Worm (Caenorhabditis elegans) whole organism, L4 larva: ENCODE results near the gene W07E11.1.

ENCODE experiments used
- F26F4.8 ChIP-seq: fragments of 200-800 bp; sonication (Bioruptor generic); conservative IDR thresholded peaks from 2 replicates; pipeline ENCODE4 v1.3.6; 2022; ENCODE audit warnings: missing genetic modification characterization, missing compliant biosample characterization
- F49E8.2 ChIP-seq: sonication (generic microtip); optimal IDR thresholded peaks from 2 replicates; lab custom pipeline; 2016; ENCODE audit warnings: missing compliant biosample characterization, mild to moderate bottlenecking, missing genetic modification characterization, borderline replicate concordance
- R02D3.7 ChIP-seq: fragments of 150-350 bp; sonication (generic microtip); optimal IDR thresholded peaks from 3 replicates; lab custom pipeline; 2014; ENCODE audit warnings: missing biosample characterization, missing genetic modification characterization
- Y105C5A.15 ChIP-seq: fragments of 200-800 bp; sonication (Bioruptor generic); IDR thresholded peaks from 2 replicates; pipeline ENCODE4 v1.3.6; 2022; ENCODE audit warnings: missing genetic modification characterization, missing compliant biosample characterization
- Y75B8A.6 ChIP-seq: fragments of 200-800 bp; sonication (Bioruptor generic); IDR thresholded peaks from 2 replicates; pipeline ENCODE4 v1.3.6; 2022; ENCODE audit warnings: missing genetic modification reagents, missing genetic modification characterization, missing compliant biosample characterization
- attf-4 ChIP-seq: sonication (generic microtip); optimal IDR thresholded peaks from 3 replicates; lab custom pipeline; 2017; ENCODE audit warnings: missing biosample characterization, missing genetic modification characterization
- daf-16 ChIP-seq, 3 experiments: sonication (generic microtip); optimal IDR thresholded peaks; 2 replicates each; lab custom pipeline; 2016 to 2017; ENCODE audit warnings: missing genetic modification characterization in 3 of 3, missing genetic modification reagents in 3 of 3, mild to moderate bottlenecking in 2 of 3, missing compliant biosample characterization in 2 of 3, missing biosample characterization in 1 of 3, moderate library complexity in 1 of 3
- daf-19 ChIP-seq: fragments of 200-800 bp; sonication (Bioruptor generic); conservative IDR thresholded peaks from 2 replicates; pipeline ENCODE4 v1.3.6; 2022; ENCODE audit warnings: missing genetic modification characterization, missing compliant biosample characterization
- duxl-1 ChIP-seq: sonication (generic microtip); optimal IDR thresholded peaks from 2 replicates; lab custom pipeline; 2016; ENCODE audit warnings: mild to moderate bottlenecking, missing genetic modification characterization, moderate library complexity, missing compliant biosample characterization; ENCODE audit not compliant: poor library complexity
- hif-1 ChIP-seq, 2 experiments: sonication (generic microtip); optimal IDR thresholded peaks; 2 replicates each; lab custom pipeline; 2016 to 2017; ENCODE audit warnings: missing compliant biosample characterization in 2 of 2, missing genetic modification characterization in 2 of 2, missing genetic modification reagents in 2 of 2, missing genotype in 2 of 2, mild to moderate bottlenecking in 1 of 2
- hlh-11 ChIP-seq: fragments of 200-800 bp; sonication (Bioruptor generic); optimal IDR thresholded peaks from 2 replicates; lab custom pipeline; 2018; ENCODE audit warnings: mild to moderate bottlenecking, missing genetic modification characterization, missing compliant biosample characterization
- lin-1 ChIP-seq: fragments of 200-800 bp; sonication (Bioruptor generic); IDR thresholded peaks from 2 replicates; pipeline ENCODE4 v1.3.6; 2022; ENCODE audit warnings: missing genetic modification reagents, missing genetic modification characterization, missing compliant biosample characterization
- madf-5 ChIP-seq, 2 experiments: fragments of 200-800 bp; sonication (Bioruptor generic); IDR thresholded peaks; 2 replicates each; pipeline ENCODE4 v1.3.6; 2022; ENCODE audit warnings: missing compliant biosample characterization in 2 of 2, missing genetic modification characterization in 2 of 2
- madf-9 ChIP-seq: fragments of 200-800 bp; sonication (Bioruptor generic); conservative IDR thresholded peaks from 2 replicates; pipeline ENCODE4 v1.3.6; 2022; ENCODE audit warnings: missing genetic modification reagents, missing genetic modification characterization, missing compliant biosample characterization
- mdt-29 ChIP-seq: fragments of 200-800 bp; sonication (Bioruptor generic); IDR thresholded peaks from 2 replicates; pipeline ENCODE4 v1.3.6; 2022; ENCODE audit warnings: missing genetic modification reagents, missing genetic modification characterization, missing compliant biosample characterization
- mep-1 ChIP-seq: fragments of 150-350 bp; sonication (generic microtip); optimal IDR thresholded peaks from 3 replicates; lab custom pipeline; 2014; ENCODE audit warnings: missing biosample characterization, missing genetic modification characterization
- mxl-3 ChIP-seq: fragments of 200-800 bp; sonication (Bioruptor generic); optimal IDR thresholded peaks from 2 replicates; lab custom pipeline; 2018; ENCODE audit warnings: mild to moderate bottlenecking, missing genetic modification characterization, missing compliant biosample characterization
- nhr-111 ChIP-seq: fragments of 200-800 bp; sonication (Bioruptor generic); optimal IDR thresholded peaks from 2 replicates; lab custom pipeline; 2018; ENCODE audit warnings: mild to moderate bottlenecking, missing genetic modification characterization, missing compliant biosample characterization
- nhr-25 ChIP-seq: sonication (generic microtip); optimal IDR thresholded peaks from 2 replicates; lab custom pipeline; 2017; ENCODE audit warnings: missing genetic modification characterization, mild to moderate bottlenecking, missing compliant biosample characterization, antibody characterized with exemption, moderate library complexity, borderline replicate concordance; ENCODE audit not compliant: insufficient read depth
- nhr-42 ChIP-seq: fragments of 200-800 bp; sonication (Bioruptor generic); IDR thresholded peaks from 2 replicates; pipeline ENCODE4 v1.3.6; 2022; ENCODE audit warnings: missing genetic modification characterization, missing compliant biosample characterization
- nhr-48 ChIP-seq: sonication (generic microtip); optimal IDR thresholded peaks from 2 replicates; lab custom pipeline; 2016; ENCODE audit warnings: mild to moderate bottlenecking, missing genetic modification characterization, missing compliant biosample characterization
- nhr-77 ChIP-seq: fragments of 150-350 bp; optimal IDR thresholded peaks from 2 replicates; lab custom pipeline; 2014; ENCODE audit warnings: missing biosample characterization, missing genetic modification characterization
- sdz-12 ChIP-seq: fragments of 200-800 bp; sonication (Bioruptor generic); optimal IDR thresholded peaks from 2 replicates; lab custom pipeline; 2018; ENCODE audit warnings: mild to moderate bottlenecking, missing genetic modification characterization, missing compliant biosample characterization
- skn-1 ChIP-seq: fragments of 150-350 bp; optimal IDR thresholded peaks from 2 replicates; lab custom pipeline; 2014; ENCODE audit warnings: missing biosample characterization, missing genetic modification characterization
- snpc-4 ChIP-seq: fragments of 150-350 bp; optimal IDR thresholded peaks from 2 replicates; lab custom pipeline; 2014; ENCODE audit warnings: missing biosample characterization, missing genetic modification characterization
- spr-1 ChIP-seq: sonication (generic microtip); optimal IDR thresholded peaks from 2 replicates; lab custom pipeline; 2016; ENCODE audit warnings: mild to moderate bottlenecking, missing genetic modification characterization, missing compliant biosample characterization
- spr-3 ChIP-seq: fragments of 200-800 bp; sonication (Bioruptor generic); optimal IDR thresholded peaks from 2 replicates; lab custom pipeline; 2018; ENCODE audit warnings: mild to moderate bottlenecking, missing genetic modification characterization, missing compliant biosample characterization
- tag-97 ChIP-seq: fragments of 200-800 bp; sonication (Bioruptor generic); IDR thresholded peaks from 2 replicates; pipeline ENCODE4 v1.3.6; 2022; ENCODE audit warnings: missing genetic modification characterization, missing compliant biosample characterization
- tra-1 ChIP-seq: fragments of 200-800 bp; sonication (Bioruptor generic); IDR thresholded peaks from 2 replicates; pipeline ENCODE4 v1.3.6; 2022; ENCODE audit warnings: missing genetic modification reagents, missing genetic modification characterization, missing compliant biosample characterization
- unc-130 ChIP-seq: sonication (generic microtip); optimal IDR thresholded peaks from 2 replicates; lab custom pipeline; 2016; ENCODE audit warnings: missing genetic modification reagents, missing genetic modification characterization, missing compliant biosample characterization
- unc-39 ChIP-seq: sonication (generic microtip); optimal IDR thresholded peaks from 2 replicates; lab custom pipeline; 2017; ENCODE audit warnings: missing biosample characterization, missing genetic modification characterization
- unc-62 ChIP-seq, 3 experiments: fragments of 150-350 bp in 1 of 3; sonication (generic microtip); optimal IDR thresholded peaks in 2 of 3; peaks in 1 of 3; 1 replicate in 1 of 3; 2 replicates in 2 of 3; lab custom pipeline; 2014 to 2017; ENCODE audit warnings: missing biosample characterization in 3 of 3, missing genetic modification characterization in 3 of 3, missing genetic modification reagents in 3 of 3, missing genotype in 1 of 3
- vab-7 ChIP-seq: fragments of 200-800 bp; sonication (Bioruptor generic); IDR thresholded peaks from 2 replicates; pipeline ENCODE4 v1.3.6; 2022; ENCODE audit warnings: missing genetic modification reagents, missing genetic modification characterization, missing compliant biosample characterization
- zip-11 ChIP-seq: fragments of 200-800 bp; sonication (Bioruptor generic); IDR thresholded peaks from 2 replicates; pipeline ENCODE4 v1.3.6; 2022; ENCODE audit warnings: missing genetic modification characterization, missing compliant biosample characterization

Gene W07E11.1

DNA sequence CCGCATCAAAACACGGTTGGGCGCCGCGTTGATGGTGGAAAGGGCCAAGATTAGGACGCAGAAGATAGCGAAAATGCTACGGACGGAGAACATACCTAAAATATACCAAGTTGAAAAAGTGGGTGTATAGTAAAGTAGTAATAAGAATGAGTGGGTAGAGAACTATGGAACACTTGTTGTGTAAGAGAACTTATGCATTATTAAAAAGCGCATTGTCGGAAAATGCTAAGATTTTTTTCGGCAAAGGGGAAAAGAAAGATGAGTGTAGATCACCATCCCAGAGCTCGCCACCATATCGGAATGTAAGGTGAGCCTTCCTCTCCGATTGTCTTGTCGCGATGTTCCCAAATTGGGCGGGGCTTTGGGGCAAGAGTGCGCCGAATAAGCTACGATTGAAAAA, 3.4 kb downstream of the W07E11.1 start, which contains the start of gene flp-28:
Gene flp-28, minus strand, starts transcription at position 101 of the 400 bp plus-strand sequence.
- TF ChIP-seq unc-62 (GFP tag; optimal IDR thresholded peaks at IDR 0.05 in 1 of 2; lab: Kevin White, UChicago) (peak in 1 of 2 experiments; percentile 26), unc-62 (tag; optimal IDR thresholded peaks at IDR 0.05; lab: Kevin White, UChicago) (no peak), zip-11 (GFP tag; lab: Robert Waterston, UW) (no peak), R02D3.7 (tag; lab: Kevin White, UChicago) (no peak), F49E8.2 (tag; lab: Kevin White, UChicago) (no peak), unc-130 (GFP tag; lab: Kevin White, UChicago) (no peak), attf-4 (tag; lab: Kevin White, UChicago) (no peak), daf-19 (GFP tag; lab: Robert Waterston, UW) (0 out of 2 replicates have a peak, but pooled peaks have one; percentile 30), snpc-4 (no peak), nhr-77 (no peak)

DNA sequence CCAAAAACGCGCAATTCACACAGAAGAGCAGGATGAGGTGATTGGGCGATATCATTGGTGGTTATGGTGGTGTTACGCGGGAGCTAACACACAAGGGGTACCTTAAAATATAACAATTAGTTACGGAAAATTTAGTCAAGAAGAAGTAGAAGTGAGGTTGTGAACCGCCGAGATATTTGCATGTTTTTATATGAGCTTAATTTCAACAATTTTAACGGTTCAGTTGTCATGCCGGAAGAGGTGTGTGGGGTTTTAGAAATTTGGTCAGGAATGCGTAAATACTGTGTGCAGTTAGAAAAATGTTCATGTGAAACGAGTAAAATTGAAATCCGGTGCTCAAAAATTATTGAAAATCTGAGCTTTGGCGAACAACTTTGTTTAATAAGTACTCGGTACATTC, 8.4 kb downstream of the W07E11.1 start, which contains the start of gene flp-3:
Gene flp-3, minus strand, starts transcription at position 101 of the 400 bp plus-strand sequence.
- no peak for TF ChIP-seq sdz-12 (GFP tag; lab: Kevin White, UChicago)
- peak in 1 of 2 experiments; percentile 35 for TF ChIP-seq unc-62 (GFP tag; optimal IDR thresholded peaks at IDR 0.05 in 1 of 2; lab: Kevin White, UChicago)
- no peak for TF ChIP-seq unc-62 (tag; optimal IDR thresholded peaks at IDR 0.05; lab: Kevin White, UChicago)

DNA sequence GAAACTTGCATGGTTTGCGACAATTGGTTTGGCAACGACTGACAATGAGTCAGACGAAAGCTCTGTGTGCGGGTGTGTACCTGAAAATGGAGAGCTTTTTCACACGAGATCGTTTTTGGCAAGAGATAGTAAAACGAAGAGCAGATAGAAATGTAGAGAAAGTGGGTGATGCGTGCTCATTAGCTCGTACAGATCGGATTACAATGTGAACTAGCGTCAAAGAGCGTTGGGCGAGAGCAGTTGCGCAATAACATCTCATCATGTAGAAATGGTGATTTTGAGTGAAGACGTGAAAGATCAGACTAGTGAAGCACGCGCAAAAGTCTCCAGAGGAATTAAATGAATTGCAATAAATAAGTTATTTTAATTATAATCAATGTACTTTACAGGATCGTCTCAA, 10.7 kb downstream of the W07E11.1 start, which contains the start of gene flp-2:
Gene flp-2, minus strand, starts transcription at position 101 of the 400 bp plus-strand sequence.
- TF ChIP-seq tag-97: no peak
- no peak for TF ChIP-seq spr-3
- no peak for TF ChIP-seq madf-9 (GFP tag; lab: Robert Waterston, UW)
- TF ChIP-seq mep-1 (tag; lab: Kevin White, UChicago): no peak
- no peak for TF ChIP-seq nhr-25 (tag; lab: Kevin White, UChicago)
- TF ChIP-seq attf-4 (tag; lab: Kevin White, UChicago): no peak
- TF ChIP-seq spr-1: no peak
- TF ChIP-seq, all 104 proteins: peak for 0

DNA sequence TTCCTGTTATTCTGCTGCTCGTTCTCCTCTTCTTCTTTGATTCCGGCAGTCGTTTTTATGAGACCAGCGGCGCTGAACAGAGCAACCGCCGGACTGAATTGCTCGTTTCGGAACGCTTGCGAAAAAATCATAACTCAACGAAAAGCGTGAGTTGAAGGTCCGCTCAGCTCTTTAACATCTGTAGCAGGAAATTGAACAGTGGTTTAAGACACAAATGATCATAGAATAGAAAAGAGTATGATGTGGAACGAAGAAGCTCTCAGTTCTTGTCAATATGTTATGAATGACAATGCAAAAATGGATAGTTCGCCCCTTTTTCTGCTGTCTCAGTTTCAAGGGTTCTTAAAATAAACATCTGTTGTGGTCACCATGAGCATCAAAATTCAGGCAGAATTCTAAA, 29.3 kb downstream of the W07E11.1 start:
- no peak for TF ChIP-seq F49E8.2 (tag; lab: Kevin White, UChicago)
- no peak for TF ChIP-seq nhr-42
- peak in 1 of 2 experiments; percentile 95 for TF ChIP-seq unc-62 (GFP tag; optimal IDR thresholded peaks at IDR 0.05 in 1 of 2; lab: Kevin White, UChicago)
- no peak for TF ChIP-seq unc-62 (tag; optimal IDR thresholded peaks at IDR 0.05; lab: Kevin White, UChicago)
- TF ChIP-seq hlh-11 (tag; lab: Kevin White, UChicago): no peak
- no peak for TF ChIP-seq mxl-3 (GFP tag; lab: Kevin White, UChicago)
- TF ChIP-seq R02D3.7 (tag; lab: Kevin White, UChicago): no peak

DNA sequence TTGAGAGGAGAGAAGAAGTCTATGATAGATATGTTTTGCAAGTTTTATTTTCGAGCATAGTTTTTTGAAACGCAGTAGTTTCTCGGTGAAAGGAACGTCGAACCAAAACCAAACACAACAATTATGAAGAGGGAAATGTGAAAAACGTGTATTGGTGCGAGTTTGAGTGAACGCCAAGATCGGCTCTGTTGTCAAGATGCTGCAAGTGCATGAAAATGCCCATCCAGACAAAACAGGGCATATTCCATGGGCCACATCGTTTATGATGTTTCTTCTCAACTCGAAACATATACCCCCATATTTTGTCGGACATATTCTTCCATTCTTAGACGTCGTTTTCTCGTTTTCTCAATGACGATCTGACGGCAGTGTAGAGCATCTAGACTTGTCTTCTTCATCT, 38.6 kb downstream of the W07E11.1 start:
- TF ChIP-seq unc-62 (GFP tag; optimal IDR thresholded peaks at IDR 0.05 in 1 of 2; lab: Kevin White, UChicago) (peak in 1 of 2 experiments; percentile 91), unc-62 (tag; optimal IDR thresholded peaks at IDR 0.05; lab: Kevin White, UChicago) (no peak), daf-19 (GFP tag; lab: Robert Waterston, UW) (no peak)

DNA sequence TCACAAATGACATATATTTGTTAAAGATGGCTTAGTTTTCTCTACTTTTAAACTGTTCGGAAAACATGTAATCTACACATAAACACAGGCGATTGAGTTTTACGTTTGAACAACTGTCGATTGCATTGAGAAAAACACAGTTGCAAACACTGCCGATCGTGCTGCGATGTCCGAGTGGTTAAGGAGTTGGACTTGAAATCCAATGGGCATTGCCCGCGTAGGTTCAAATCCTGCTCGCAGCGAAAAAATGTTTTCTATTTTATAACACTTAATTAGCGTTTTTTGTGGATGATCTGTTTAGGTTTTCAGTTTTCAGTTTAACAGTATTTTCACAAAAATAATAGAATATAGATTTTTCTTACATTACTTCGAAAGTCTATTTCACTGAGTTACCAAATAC, 39.9 kb downstream of the W07E11.1 start:
- peak; percentile 75 for TF ChIP-seq F26F4.8 (GFP tag; lab: Robert Waterston, UW)
- no peak for TF ChIP-seq unc-62 (GFP tag; optimal IDR thresholded peaks at IDR 0.05 in 1 of 2; lab: Kevin White, UChicago)
- no peak for TF ChIP-seq unc-62 (tag; optimal IDR thresholded peaks at IDR 0.05; lab: Kevin White, UChicago)
- TF ChIP-seq nhr-48 (tag; lab: Kevin White, UChicago): peak; percentile 37
- 0 out of 2 replicates have a peak, but pooled peaks have one; percentile 43 for TF ChIP-seq tra-1 (GFP tag; lab: Robert Waterston, UW)
- no peak for TF ChIP-seq R02D3.7 (tag; lab: Kevin White, UChicago)
- TF ChIP-seq duxl-1 (tag; lab: Kevin White, UChicago): no peak
- TF ChIP-seq nhr-111: no peak
- 0 out of 2 replicates have a peak, but pooled peaks have one; percentile 48 for TF ChIP-seq vab-7 (GFP tag; lab: Robert Waterston, UW)
- no peak for TF ChIP-seq snpc-4
- TF ChIP-seq daf-19 (GFP tag; lab: Robert Waterston, UW): 0 out of 2 replicates have a peak, but pooled peaks have one; percentile 50
- no peak for TF ChIP-seq mdt-29 (GFP tag; lab: Robert Waterston, UW)
- no peak for TF ChIP-seq unc-39
- no peak for TF ChIP-seq hif-1 (tag; optimal IDR thresholded peaks at IDR 0.05; lab: Kevin White, UChicago)
- TF ChIP-seq daf-16 (GFP tag; optimal IDR thresholded peaks at IDR 0.05; lab: Kevin White, UChicago): peak; percentile 9 to 69
- TF ChIP-seq daf-16 (tag; optimal IDR thresholded peaks at IDR 0.05; lab: Kevin White, UChicago): peak; percentile 67
- TF ChIP-seq Y75B8A.6 (GFP tag; lab: Robert Waterston, UW): 0 out of 2 replicates have a peak, but pooled peaks have one; percentile 51
- no peak for TF ChIP-seq madf-5 (GFP tag; IDR thresholded peaks at IDR 0.05; lab: Robert Waterston, UW)
- peak; percentile 54; the same call in 1 of the 2 replicates for TF ChIP-seq lin-1 (GFP tag; lab: Robert Waterston, UW)
- TF ChIP-seq mep-1 (tag; lab: Kevin White, UChicago): no peak
- no peak for TF ChIP-seq tag-97
- 0 out of 2 replicates have a peak, but pooled peaks have one; percentile 38 for TF ChIP-seq Y105C5A.15 (GFP tag; lab: Robert Waterston, UW)
- no peak for TF ChIP-seq nhr-42
- TF ChIP-seq skn-1 (tag; lab: Kevin White, UChicago): no peak
- TF ChIP-seq madf-9 (GFP tag; lab: Robert Waterston, UW): peak; percentile 61; the same call in 1 of the 2 replicates
- TF ChIP-seq unc-130 (GFP tag; lab: Kevin White, UChicago): no peak
- TF ChIP-seq spr-3: no peak
